Fruit fly (Drosophila melanogaster) whole organism, embryonic: Measurements from ENCODE around the gene Snx27.

ENCODE experiments used
- ATbp ChIP-seq: fragments of 200-800 bp; sonication (Bioruptor generic); optimal IDR thresholded peaks from 2 replicates; lab custom pipeline; 2017; ENCODE audit warnings: missing biosample characterization, mild to moderate bottlenecking, missing genetic modification characterization, missing genetic modification reagents
- Atf6 ChIP-seq: fragments of 200-800 bp; sonication (Bioruptor generic); IDR thresholded peaks from 2 replicates; pipeline ENCODE4 v1.3.6; 2022; ENCODE audit warnings: missing biosample characterization, missing genetic modification characterization
- CG10274 ChIP-seq: fragments of 200-800 bp; sonication (Bioruptor generic); optimal IDR thresholded peaks from 3 replicates; lab custom pipeline; 2017; ENCODE audit warnings: missing biosample characterization, mild to moderate bottlenecking, missing genetic modification characterization
- CG10654 ChIP-seq: fragments of 200-800 bp; sonication (Bioruptor generic); optimal IDR thresholded peaks from 2 replicates; lab custom pipeline; 2016; ENCODE audit warnings: missing biosample characterization, missing genetic modification characterization
- CG10979 ChIP-seq: fragments of 200-800 bp; sonication (Bioruptor generic); optimal IDR thresholded peaks from 2 replicates; lab custom pipeline; 2018; ENCODE audit warnings: missing biosample characterization, mild to moderate bottlenecking, missing genetic modification characterization, moderate library complexity
- CG12236 ChIP-seq: fragments of 200-800 bp; sonication (Bioruptor generic); optimal IDR thresholded peaks from 2 replicates; lab custom pipeline; 2016; ENCODE audit warnings: missing biosample characterization, missing genetic modification characterization
- CG12942 ChIP-seq: fragments of 200-800 bp; sonication (Bioruptor generic); optimal IDR thresholded peaks from 3 replicates; lab custom pipeline; 2016; ENCODE audit warnings: missing biosample characterization, missing genetic modification characterization
- CG14860 ChIP-seq: fragments of 200-800 bp; sonication (Bioruptor generic); IDR thresholded peaks from 3 replicates; pipeline ENCODE4 v1.3.6; 2022; ENCODE audit warnings: missing biosample characterization, missing genetic modification characterization; ENCODE audit not compliant: partially characterized antibody
- CG15696 ChIP-seq: fragments of 200-800 bp; sonication (Bioruptor generic); optimal IDR thresholded peaks from 2 replicates; lab custom pipeline; 2019; ENCODE audit warnings: missing biosample characterization, mild to moderate bottlenecking, missing genetic modification characterization, moderate library complexity
- CG1603 ChIP-seq: fragments of 200-800 bp; sonication (Bioruptor generic); optimal IDR thresholded peaks from 2 replicates; lab custom pipeline; 2019; ENCODE audit warnings: missing biosample characterization, mild to moderate bottlenecking, missing genetic modification characterization, moderate library complexity
- CG18619 ChIP-seq: fragments of 200-800 bp; sonication (Bioruptor generic); optimal IDR thresholded peaks from 3 replicates; lab custom pipeline; 2017; ENCODE audit warnings: missing biosample characterization, mild to moderate bottlenecking, missing genetic modification characterization
- CG32532 ChIP-seq: fragments of 200-800 bp; sonication (Bioruptor generic); IDR thresholded peaks from 2 replicates; pipeline ENCODE4 v1.3.6; 2022; ENCODE audit warnings: missing biosample characterization, missing genetic modification characterization
- CG4707 ChIP-seq: fragments of 200-800 bp; sonication (Bioruptor generic); optimal IDR thresholded peaks from 2 replicates; lab custom pipeline; 2018; ENCODE audit warnings: missing biosample characterization, mild to moderate bottlenecking, missing genetic modification characterization, moderate library complexity
- CG6689 ChIP-seq: fragments of 200-800 bp; sonication (Bioruptor generic); IDR thresholded peaks from 2 replicates; pipeline ENCODE4 v1.3.6; 2022; ENCODE audit warnings: missing biosample characterization, missing genetic modification characterization
- CG7372 ChIP-seq: fragments of 200-800 bp; sonication (Bioruptor generic); IDR thresholded peaks from 2 replicates; pipeline ENCODE4 v1.3.6; 2022; ENCODE audit warnings: missing biosample characterization, missing genetic modification characterization
- CHES-1-like ChIP-seq: fragments of 200-800 bp; sonication (Bioruptor generic); optimal IDR thresholded peaks from 2 replicates; lab custom pipeline; 2016; ENCODE audit warnings: missing biosample characterization, missing genetic modification characterization
- CTCF ChIP-seq: fragments of 200-800 bp; sonication (Bioruptor generic); optimal IDR thresholded peaks from 2 replicates; lab custom pipeline; 2017; ENCODE audit warnings: missing biosample characterization, mild to moderate bottlenecking, missing genetic modification characterization, moderate library complexity
- CoRest ChIP-seq: fragments of 200-800 bp; sonication (Bioruptor generic); optimal IDR thresholded peaks from 3 replicates; lab custom pipeline; 2018; ENCODE audit warnings: missing biosample characterization, mild to moderate bottlenecking, missing genetic modification characterization, moderate library complexity
- Deaf1 ChIP-seq: fragments of 200-800 bp; optimal IDR thresholded peaks from 3 replicates; lab custom pipeline; 2019; ENCODE audit warnings: missing biosample characterization, mild to moderate bottlenecking, missing genetic modification characterization, moderate library complexity
- Ets97D ChIP-seq: fragments of 200-800 bp; sonication (Bioruptor generic); optimal IDR thresholded peaks from 3 replicates; lab custom pipeline; 2016; ENCODE audit warnings: missing biosample characterization, missing genetic modification characterization
- Gug ChIP-seq: fragments of 200-800 bp; sonication (Bioruptor generic); IDR thresholded peaks from 4 replicates; pipeline ENCODE4 v1.3.6; 2022; ENCODE audit warnings: missing biosample characterization, missing genetic modification characterization
- H15 ChIP-seq: fragments of 200-800 bp; sonication (Bioruptor generic); IDR thresholded peaks from 3 replicates; pipeline ENCODE4 v1.3.6; 2022; ENCODE audit warnings: missing biosample characterization, missing genetic modification characterization
- HHEX ChIP-seq: fragments of 200-800 bp; sonication (Bioruptor generic); optimal IDR thresholded peaks from 3 replicates; lab custom pipeline; 2017; ENCODE audit warnings: missing biosample characterization, mild to moderate bottlenecking, missing genetic modification characterization, missing genetic modification reagents
- Hey ChIP-seq: fragments of 200-800 bp; sonication (Bioruptor generic); optimal IDR thresholded peaks from 3 replicates; lab custom pipeline; 2018; ENCODE audit warnings: missing biosample characterization, mild to moderate bottlenecking, missing genetic modification characterization
- HmgZ ChIP-seq: fragments of 200-800 bp; sonication (Bioruptor generic); optimal IDR thresholded peaks from 2 replicates; lab custom pipeline; 2018; ENCODE audit warnings: missing biosample characterization, mild to moderate bottlenecking, missing genetic modification characterization
- Hmx ChIP-seq: fragments of 200-800 bp; sonication (Bioruptor generic); optimal IDR thresholded peaks from 2 replicates; lab custom pipeline; 2016; ENCODE audit warnings: missing biosample characterization, missing genetic modification characterization
- Hsf ChIP-seq: fragments of 200-800 bp; sonication (Bioruptor generic); optimal IDR thresholded peaks from 3 replicates; lab custom pipeline; 2016; ENCODE audit warnings: missing biosample characterization, missing genetic modification characterization
- Nf-YC ChIP-seq: fragments of 200-800 bp; optimal IDR thresholded peaks from 3 replicates; lab custom pipeline; 2019; ENCODE audit warnings: missing biosample characterization, mild to moderate bottlenecking, missing genetic modification characterization, moderate library complexity
- Oli ChIP-seq: fragments of 200-800 bp; sonication (Bioruptor generic); optimal IDR thresholded peaks from 2 replicates; lab custom pipeline; 2018; ENCODE audit warnings: missing biosample characterization, mild to moderate bottlenecking, missing genetic modification characterization, moderate library complexity
- Optix ChIP-seq: fragments of 200-800 bp; sonication (Bioruptor generic); IDR thresholded peaks from 3 replicates; pipeline ENCODE4 v1.3.6; 2022; ENCODE audit warnings: missing biosample characterization, missing genetic modification characterization
- Ptx1 ChIP-seq: fragments of 200-800 bp; sonication (Bioruptor generic); IDR thresholded peaks from 2 replicates; pipeline ENCODE4 v1.3.6; 2022; ENCODE audit warnings: missing biosample characterization, missing genetic modification characterization
- br ChIP-seq: fragments of >200 bp; optimal IDR thresholded peaks from 2 replicates; lab custom pipeline; 2017
- btn ChIP-seq: fragments of 200-800 bp; sonication (Bioruptor generic); optimal IDR thresholded peaks from 2 replicates; lab custom pipeline; 2016; ENCODE audit warnings: missing biosample characterization, missing genetic modification characterization
- cad ChIP-seq: fragments of >200 bp; optimal IDR thresholded peaks from 2 replicates; lab custom pipeline; 2017; ENCODE audit warnings: missing biosample characterization, missing genetic modification characterization
- cato ChIP-seq: fragments of 200-800 bp; sonication (Bioruptor generic); optimal IDR thresholded peaks from 2 replicates; lab custom pipeline; 2016; ENCODE audit warnings: missing biosample characterization, missing genetic modification characterization, borderline replicate concordance
- corto ChIP-seq: fragments of 200-800 bp; sonication (Bioruptor generic); optimal IDR thresholded peaks from 2 replicates; lab custom pipeline; 2016; ENCODE audit warnings: missing biosample characterization, mild to moderate bottlenecking, missing genetic modification characterization, moderate library complexity
- dan ChIP-seq: fragments of 200-800 bp; sonication (Bioruptor generic); IDR thresholded peaks from 2 replicates; pipeline ENCODE4 v1.3.6; 2022; ENCODE audit warnings: missing biosample characterization, missing genetic modification characterization
- dm ChIP-seq: fragments of 200-800 bp; sonication (Bioruptor generic); optimal IDR thresholded peaks from 3 replicates; lab custom pipeline; 2016; ENCODE audit warnings: missing biosample characterization, missing genetic modification characterization
- dmrt11E ChIP-seq: fragments of 200-800 bp; sonication (Bioruptor generic); optimal IDR thresholded peaks from 3 replicates; lab custom pipeline; 2018; ENCODE audit warnings: missing biosample characterization, mild to moderate bottlenecking, missing genetic modification characterization, moderate library complexity
- emc ChIP-seq: fragments of 200-800 bp; sonication (Bioruptor generic); optimal IDR thresholded peaks from 2 replicates; lab custom pipeline; 2016; ENCODE audit warnings: missing biosample characterization, missing genetic modification characterization
- en ChIP-seq: fragments of 200-800 bp; sonication (Bioruptor generic); optimal IDR thresholded peaks from 2 replicates; lab custom pipeline; 2016; ENCODE audit warnings: missing biosample characterization, missing genetic modification characterization
- exex ChIP-seq: fragments of 200-800 bp; sonication (Bioruptor generic); optimal IDR thresholded peaks from 4 replicates; lab custom pipeline; 2018; ENCODE audit warnings: missing biosample characterization, mild to moderate bottlenecking, missing genetic modification characterization, moderate library complexity
- fd64A ChIP-seq: fragments of 200-800 bp; sonication (Bioruptor generic); optimal IDR thresholded peaks from 3 replicates; lab custom pipeline; 2018; ENCODE audit warnings: missing biosample characterization, mild to moderate bottlenecking, missing genetic modification characterization
- gcm ChIP-seq: fragments of 200-800 bp; sonication (Bioruptor generic); optimal IDR thresholded peaks from 2 replicates; lab custom pipeline; 2019; ENCODE audit warnings: missing biosample characterization, mild to moderate bottlenecking, missing genetic modification characterization, moderate library complexity
- gcm2 ChIP-seq: fragments of 200-800 bp; sonication (Bioruptor generic); optimal IDR thresholded peaks from 2 replicates; lab custom pipeline; 2016; ENCODE audit warnings: missing biosample characterization, missing genetic modification characterization
- hbn ChIP-seq: fragments of 200-800 bp; sonication (Bioruptor generic); IDR thresholded peaks from 2 replicates; pipeline ENCODE4 v1.3.6; 2022; ENCODE audit warnings: missing biosample characterization, missing genetic modification characterization; ENCODE audit not compliant: partially characterized antibody
- her ChIP-seq: fragments of 200-800 bp; sonication (Bioruptor generic); optimal IDR thresholded peaks from 2 replicates; lab custom pipeline; 2016; ENCODE audit warnings: missing biosample characterization, missing genetic modification characterization
- inv ChIP-seq: fragments of 200-800 bp; sonication (Bioruptor generic); IDR thresholded peaks from 2 replicates; pipeline ENCODE4 v1.3.6; 2022; ENCODE audit warnings: missing biosample characterization, missing genetic modification characterization; ENCODE audit not compliant: partially characterized antibody
- nmo ChIP-seq: fragments of 200-800 bp; sonication (Bioruptor generic); optimal IDR thresholded peaks from 2 replicates; lab custom pipeline; 2018; ENCODE audit warnings: missing biosample characterization, mild to moderate bottlenecking, missing genetic modification characterization, moderate library complexity
- otp ChIP-seq: fragments of 200-800 bp; sonication (Bioruptor generic); IDR thresholded peaks from 3 replicates; pipeline ENCODE4, ENCODE4 v1.3.6; 2022; ENCODE audit warnings: missing biosample characterization, missing genetic modification characterization
- sug ChIP-seq: fragments of 200-800 bp; optimal IDR thresholded peaks from 2 replicates; lab custom pipeline; 2019; ENCODE audit warnings: missing biosample characterization, mild to moderate bottlenecking, missing genetic modification characterization, moderate library complexity
- z ChIP-seq: fragments of 200-800 bp; sonication (Bioruptor generic); IDR thresholded peaks from 3 replicates; pipeline ENCODE4 v1.3.6; 2022; ENCODE audit warnings: missing biosample characterization, missing genetic modification characterization
- zf30C ChIP-seq: fragments of 200-800 bp; sonication (Bioruptor generic); optimal IDR thresholded peaks from 3 replicates; lab custom pipeline; 2018; ENCODE audit warnings: missing biosample characterization, mild to moderate bottlenecking, missing genetic modification characterization

The Snx27 gene

dm6 chrX:5770730-5771181, 32.9 kb upstream of the Snx27 start, which contains the start of gene CG3097 (continued):
- TF ChIP-seq Deaf1 (tag; lab: Kevin White, UChicago), result no peak
- no peak for TF ChIP-seq HHEX (GFP tag; lab: Kevin White, UChicago)
- TF ChIP-seq CG15696 (tag; lab: Kevin White, UChicago), result no peak
- no peak for TF ChIP-seq CG10654 (GFP tag; lab: Kevin White, UChicago)
- no peak for TF ChIP-seq fd64A (GFP tag; lab: Kevin White, UChicago)
- no peak for TF ChIP-seq Ets97D (GFP tag; lab: Kevin White, UChicago)
- no peak for TF ChIP-seq CG12942 (GFP tag; lab: Kevin White, UChicago)
- no peak for TF ChIP-seq CG14860
- TF ChIP-seq cad (GFP tag; lab: Kevin White, UChicago), result no peak
- TF ChIP-seq Oli (tag; lab: Kevin White, UChicago), result no peak
- no peak for TF ChIP-seq CG7372 (GFP tag; lab: Robert Waterston, UW)
- TF ChIP-seq dm (GFP tag; lab: Kevin White, UChicago), result no peak
- TF ChIP-seq ATbp (GFP tag; lab: Kevin White, UChicago), result no peak
- TF ChIP-seq corto, result no peak
- TF ChIP-seq CoRest, result no peak
- TF ChIP-seq inv, result no peak
- no peak for TF ChIP-seq CG6689 (GFP tag; lab: Robert Waterston, UW)
- no peak for TF ChIP-seq sug
- no peak for TF ChIP-seq zf30C (GFP tag; lab: Kevin White, UChicago)
- TF ChIP-seq exex (tag; lab: Kevin White, UChicago), result no peak
- TF ChIP-seq en (GFP tag; lab: Kevin White, UChicago), result no peak
- no peak for TF ChIP-seq nmo
- 0 out of 3 replicates have a peak, but pooled peaks have one; percentile 6 for TF ChIP-seq otp (GFP tag; lab: Robert Waterston, UW)
- TF ChIP-seq H15 (GFP tag; lab: Robert Waterston, UW), result no peak
- no peak for TF ChIP-seq dan (GFP tag; lab: Robert Waterston, UW)
- TF ChIP-seq CG12236 (GFP tag; lab: Kevin White, UChicago), result no peak
- TF ChIP-seq gcm, result no peak
- TF ChIP-seq Hsf (GFP tag; lab: Kevin White, UChicago), result no peak
- TF ChIP-seq Gug (GFP tag; lab: Robert Waterston, UW), result no peak
- TF ChIP-seq Ptx1 (GFP tag; lab: Robert Waterston, UW), result no peak
- no peak for TF ChIP-seq CG4707 (GFP tag; lab: Kevin White, UChicago)
- no peak for TF ChIP-seq CG18619 (GFP tag; lab: Kevin White, UChicago)
- no peak for TF ChIP-seq HmgZ (tag; lab: Kevin White, UChicago)
- no peak for TF ChIP-seq Hey (tag; lab: Kevin White, UChicago)
- peak; percentile 99 for TF ChIP-seq z (GFP tag; lab: Robert Waterston, UW)
- no peak for TF ChIP-seq CHES-1-like
- no peak for TF ChIP-seq CG1603 (tag; lab: Kevin White, UChicago)
- TF ChIP-seq Atf6, result no peak
- TF ChIP-seq hbn, result no peak
- no peak for TF ChIP-seq CTCF
- TF ChIP-seq cato (GFP tag; lab: Kevin White, UChicago), result no peak
- TF ChIP-seq Hmx, result no peak
- no peak for TF ChIP-seq emc (GFP tag; lab: Kevin White, UChicago)
- no peak for TF ChIP-seq CG10979 (tag; lab: Kevin White, UChicago)
- no peak for TF ChIP-seq CG32532 (GFP tag; lab: Robert Waterston, UW)
- TF ChIP-seq dmrt11E (tag; lab: Kevin White, UChicago), result no peak
- TF ChIP-seq gcm2, result no peak
- no peak for TF ChIP-seq br (lab: Kevin White, UChicago)
- no peak for TF ChIP-seq her
- TF ChIP-seq CG10274 (GFP tag; lab: Kevin White, UChicago), result no peak
- TF ChIP-seq Optix (GFP tag; lab: Robert Waterston, UW), result no peak
- no peak for TF ChIP-seq btn (GFP tag; lab: Kevin White, UChicago)
- TF ChIP-seq Nf-YC (tag; lab: Kevin White, UChicago), result peak; percentile 19
